Fruit fly (Drosophila melanogaster): ENCODE data around the gene Rcd4.

Rcd4 gene

dm6 chr2L:8362273-8362954, 20.2 kb upstream of the Rcd4 start, which contains the start of gene CG7627 (continued):
- no peak for TF ChIP-seq CG4282 (GFP tag; optimal IDR thresholded peaks at IDR 0.05)
- no peak for TF ChIP-seq Opbp (GFP tag; IDR thresholded peaks at IDR 0.05; ENCODE audit: partially characterized antibody)
- TF ChIP-seq ttk (GFP tag; IDR thresholded peaks at IDR 0.05) = peak; percentile 72
- TF ChIP-seq nom (GFP tag; optimal IDR thresholded peaks at IDR 0.05) = peak; percentile 48
- TF ChIP-seq NC2β (GFP tag; optimal IDR thresholded peaks at IDR 0.05) = peak; percentile 49
- TF ChIP-seq Doc3 (GFP tag; IDR thresholded peaks at IDR 0.05; ENCODE audit: partially characterized antibody) = no peak
- TF ChIP-seq CG13123 (GFP tag; optimal IDR thresholded peaks at IDR 0.05) = no peak
- TF ChIP-seq amos (GFP tag; IDR thresholded peaks at IDR 0.05; ENCODE audit: partially characterized antibody) = peak; percentile 27; the same call in 1 of the 2 replicates
- TF ChIP-seq unc-4 (GFP tag; IDR thresholded peaks at IDR 0.05; ENCODE audit: partially characterized antibody) = no peak
- TF ChIP-seq lola (GFP tag; optimal IDR thresholded peaks at IDR 0.05) = peak in 1 of 3 experiments; percentile 43
- TF ChIP-seq CG17359 (tag; optimal IDR thresholded peaks at IDR 0.05) = peak; percentile 81
- TF ChIP-seq CG17568 (GFP tag; optimal IDR thresholded peaks at IDR 0.05) = peak; percentile 45
- peak; percentile 97 for TF ChIP-seq Ets65A (GFP tag)
- TF ChIP-seq CG9437 (GFP tag; optimal IDR thresholded peaks at IDR 0.05) = peak; percentile 67
- 0 out of 2 replicates have a peak, but pooled peaks have one; percentile 51 for TF ChIP-seq ap (GFP tag; IDR thresholded peaks at IDR 0.05)
- TF ChIP-seq Neu2 (GFP tag; optimal IDR thresholded peaks at IDR 0.05; ENCODE audit: borderline replicate concordance) = no peak
- TF ChIP-seq CG43689 (GFP tag; IDR thresholded peaks at IDR 0.05) = no peak
- peak; percentile 68 for TF ChIP-seq CG17385 (GFP tag; optimal IDR thresholded peaks at IDR 0.05)
- TF ChIP-seq aop (GFP tag; IDR thresholded peaks at IDR 0.05) = no peak
- peak; percentile 78 for TF ChIP-seq CG6813 (GFP tag; optimal IDR thresholded peaks at IDR 0.05)
- no peak for TF ChIP-seq inv (GFP tag; IDR thresholded peaks at IDR 0.05; ENCODE audit: partially characterized antibody)
- peak; percentile 58 for TF ChIP-seq ssp (GFP tag; IDR thresholded peaks at IDR 0.05)
- TF ChIP-seq odd (GFP tag; optimal IDR thresholded peaks at IDR 0.05) = peak; percentile 51
- TF ChIP-seq CG13296 (GFP tag; optimal IDR thresholded peaks at IDR 0.05) = peak; percentile 67
- TF ChIP-seq CG18262 (tag; optimal IDR thresholded peaks at IDR 0.05) = peak; percentile 74
- TF ChIP-seq ci (GFP tag; IDR thresholded peaks at IDR 0.05) = peak; percentile 67; the same call in 2 of the 3 replicates
- TF ChIP-seq klu (GFP tag; IDR thresholded peaks at IDR 0.05) = peak; percentile 25; the same call in 1 of the 2 replicates
- TF ChIP-seq CkIIα-i1 (GFP tag; IDR thresholded peaks at IDR 0.05) = 0 out of 2 replicates have a peak, but pooled peaks have one; percentile 37
- TF ChIP-seq CG12659 (GFP tag; optimal IDR thresholded peaks at IDR 0.05) = peak; percentile 73
- peak; percentile 72 for TF ChIP-seq HLH54F (GFP tag; optimal IDR thresholded peaks at IDR 0.05)
- no peak for TF ChIP-seq CG11398 (GFP tag; optimal IDR thresholded peaks at IDR 0.05)
- TF ChIP-seq Chrac-16 (GFP tag; optimal IDR thresholded peaks at IDR 0.05) = peak; percentile 62
- no peak for TF ChIP-seq hkb (optimal IDR thresholded peaks at IDR 0.05)
- peak; percentile 84 for TF ChIP-seq hkb (GFP tag; IDR thresholded peaks at IDR 0.05)
- TF ChIP-seq CG18764 (GFP tag; optimal IDR thresholded peaks at IDR 0.05) = no peak
- peak; percentile 65 for TF ChIP-seq CG10267 (tag; optimal IDR thresholded peaks at IDR 0.05)
- TF ChIP-seq CG7987 (GFP tag; optimal IDR thresholded peaks at IDR 0.05) = peak; percentile 38
- TF ChIP-seq lmd (GFP tag; IDR thresholded peaks at IDR 0.05) = peak; percentile 85
- no peak for TF ChIP-seq Tbp (GFP tag; optimal IDR thresholded peaks at IDR 0.05)
- TF ChIP-seq ATbp (GFP tag; optimal IDR thresholded peaks at IDR 0.05) = peak; percentile 68
- TF ChIP-seq jigr1 (GFP tag; IDR thresholded peaks at IDR 0.05) = peak; percentile 40; the same call in 1 of the 3 replicates
- no peak for TF ChIP-seq gt (GFP tag; IDR thresholded peaks at IDR 0.05)
- TF ChIP-seq CG15269 (tag; optimal IDR thresholded peaks at IDR 0.05) = peak; percentile 76
- peak; percentile 64 for TF ChIP-seq schlank (tag; optimal IDR thresholded peaks at IDR 0.05)
- no peak for TF ChIP-seq Spps (tag; optimal IDR thresholded peaks at IDR 0.05)
- TF ChIP-seq run (tag; optimal IDR thresholded peaks at IDR 0.05) = peak; percentile 35
- no peak for TF ChIP-seq TFAM (GFP tag; optimal IDR thresholded peaks at IDR 0.05)
- peak; percentile 79 for TF ChIP-seq Sox100B (GFP tag; optimal IDR thresholded peaks at IDR 0.05)
- TF ChIP-seq NFAT (GFP tag; IDR thresholded peaks at IDR 0.05) = peak; percentile 82

Data from whole organism, embryonic.